Worm (Caenorhabditis elegans): Measurements from ENCODE around the gene ceh-48.

DNA sequence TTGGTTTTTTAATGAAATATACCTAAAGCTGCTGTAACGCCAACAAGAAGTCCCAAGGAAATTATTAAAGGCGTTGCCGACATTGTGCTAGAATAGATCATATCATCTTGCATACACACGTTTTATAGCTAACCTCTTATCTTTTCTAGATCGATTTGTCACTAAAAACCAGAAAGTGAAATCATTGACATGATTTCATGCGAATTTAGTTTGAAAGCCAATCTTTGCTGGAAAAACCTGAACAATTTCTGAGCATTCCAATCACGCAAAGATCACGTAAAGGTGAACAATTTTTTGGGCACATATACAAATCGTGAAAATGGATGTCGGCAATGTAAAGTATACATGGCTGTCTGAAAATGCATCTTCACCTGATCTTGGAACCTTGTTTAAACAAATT is 10.5 kb downstream of the ceh-48 start, which contains the start of gene C17H12.6:
- TF ChIP-seq ztf-23 (GFP tag; IDR thresholded peaks at IDR 0.05) (no peak), flt-1 (GFP tag; IDR thresholded peaks at IDR 0.05) (no peak), med-1 (GFP tag; optimal IDR thresholded peaks at IDR 0.05; ENCODE audit: insufficient read depth) (no peak), T22C8.4 (GFP tag; IDR thresholded peaks at IDR 0.05) (no peak), cog-1 (tag; optimal IDR thresholded peaks at IDR 0.05) (no peak), ztf-29 (GFP tag; IDR thresholded peaks at IDR 0.05) (no peak)

Data from whole organism, midembryonic.